Worm (Caenorhabditis elegans) whole organism, L4 larva: ENCODE data around the gene aexr-1.

ENCODE experiments used
- D1046.2 ChIP-seq: fragments of 200-800 bp; sonication (Bioruptor generic); IDR thresholded peaks from 2 replicates; pipeline ENCODE4 v1.3.6; 2022; ENCODE audit warnings: missing genetic modification characterization, missing compliant biosample characterization
- F10B5.3 ChIP-seq: sonication (generic microtip); optimal IDR thresholded peaks from 2 replicates; lab custom pipeline; 2016; ENCODE audit warnings: mild to moderate bottlenecking, missing genetic modification characterization, missing compliant biosample characterization
- F26F4.8 ChIP-seq: fragments of 200-800 bp; sonication (Bioruptor generic); conservative IDR thresholded peaks from 2 replicates; pipeline ENCODE4 v1.3.6; 2022; ENCODE audit warnings: missing genetic modification characterization, missing compliant biosample characterization
- F37D6.2 ChIP-seq: sonication (generic microtip); optimal IDR thresholded peaks from 2 replicates; lab custom pipeline; 2016; ENCODE audit warnings: mild to moderate bottlenecking, missing genetic modification characterization, missing compliant biosample characterization
- R02D3.7 ChIP-seq: fragments of 150-350 bp; sonication (generic microtip); optimal IDR thresholded peaks from 3 replicates; lab custom pipeline; 2014; ENCODE audit warnings: missing biosample characterization, missing genetic modification characterization
- T20F7.1 ChIP-seq: fragments of 200-800 bp; sonication (Bioruptor generic); optimal IDR thresholded peaks from 2 replicates; lab custom pipeline; 2018; ENCODE audit warnings: mild to moderate bottlenecking, missing genetic modification characterization, missing compliant biosample characterization
- Y105C5A.15 ChIP-seq: fragments of 200-800 bp; sonication (Bioruptor generic); IDR thresholded peaks from 2 replicates; pipeline ENCODE4 v1.3.6; 2022; ENCODE audit warnings: missing genetic modification characterization, missing compliant biosample characterization
- Y48G9A.11 ChIP-seq: fragments of 200-800 bp; sonication (Bioruptor generic); IDR thresholded peaks from 2 replicates; pipeline ENCODE4 v1.3.6; 2022; ENCODE audit warnings: missing genetic modification reagents, missing genetic modification characterization, missing compliant biosample characterization
- Y5F2A.4 ChIP-seq: fragments of 200-800 bp; sonication (Bioruptor generic); optimal IDR thresholded peaks from 2 replicates; lab custom pipeline; 2018; ENCODE audit warnings: mild to moderate bottlenecking, missing genetic modification characterization, missing compliant biosample characterization
- Y75B8A.6 ChIP-seq: fragments of 200-800 bp; sonication (Bioruptor generic); IDR thresholded peaks from 2 replicates; pipeline ENCODE4 v1.3.6; 2022; ENCODE audit warnings: missing genetic modification reagents, missing genetic modification characterization, missing compliant biosample characterization
- ZK546.5 ChIP-seq, 2 experiments: sonication (generic microtip); optimal IDR thresholded peaks; 2 replicates each; lab custom pipeline; 2017; ENCODE audit warnings: missing biosample characterization in 2 of 2, missing genetic modification characterization in 2 of 2
- arid-1 ChIP-seq: fragments of 200-800 bp; sonication (Bioruptor generic); conservative IDR thresholded peaks from 2 replicates; pipeline ENCODE4 v1.3.6; 2022; ENCODE audit warnings: missing genetic modification reagents, missing genetic modification characterization, missing compliant biosample characterization
- ceh-28 ChIP-seq: fragments of 150-350 bp; optimal IDR thresholded peaks from 2 replicates; lab custom pipeline; 2014; ENCODE audit warnings: missing biosample characterization, missing genetic modification reagents, missing genetic modification characterization
- ceh-32 ChIP-seq: sonication (generic microtip); optimal IDR thresholded peaks from 2 replicates; lab custom pipeline; 2016; ENCODE audit warnings: mild to moderate bottlenecking, missing genetic modification characterization, missing compliant biosample characterization; ENCODE audit not compliant: poor library complexity
- ceh-44 ChIP-seq: fragments of 200-800 bp; sonication (Bioruptor generic); IDR thresholded peaks from 2 replicates; pipeline ENCODE4 v1.3.6; 2022; ENCODE audit warnings: missing genetic modification reagents, missing genetic modification characterization, missing compliant biosample characterization
- ceh-62 ChIP-seq: sonication (generic microtip); optimal IDR thresholded peaks from 2 replicates; lab custom pipeline; 2017; ENCODE audit warnings: missing biosample characterization, missing genetic modification characterization
- ces-1 ChIP-seq: fragments of 150-350 bp; sonication (generic microtip); optimal IDR thresholded peaks from 4 replicates; lab custom pipeline; 2014; ENCODE audit warnings: missing biosample characterization, missing genetic modification reagents, missing genetic modification characterization
- daf-12 ChIP-seq: fragments of 150-350 bp; optimal IDR thresholded peaks from 2 replicates; lab custom pipeline; 2014; ENCODE audit warnings: missing biosample characterization, missing genetic modification reagents, missing genetic modification characterization
- daf-8 ChIP-seq: fragments of 200-800 bp; sonication (Bioruptor generic); IDR thresholded peaks from 2 replicates; pipeline ENCODE4 v1.3.6; 2022; ENCODE audit warnings: missing genetic modification characterization, missing compliant biosample characterization
- dmd-6 ChIP-seq: fragments of 200-800 bp; sonication (Bioruptor generic); IDR thresholded peaks from 2 replicates; pipeline ENCODE4 v1.3.6; 2022; ENCODE audit warnings: missing genetic modification reagents, missing genetic modification characterization, missing compliant biosample characterization
- dmd-9 ChIP-seq: fragments of 200-800 bp; sonication (Bioruptor generic); IDR thresholded peaks from 2 replicates; pipeline ENCODE4 v1.3.6; 2022; ENCODE audit warnings: missing genetic modification reagents, missing genetic modification characterization, missing compliant biosample characterization
- dpl-1 ChIP-seq: fragments of 150-350 bp; optimal IDR thresholded peaks from 2 replicates; lab custom pipeline; 2014; ENCODE audit warnings: missing biosample characterization, missing genetic modification reagents, missing genetic modification characterization
- duxl-1 ChIP-seq: sonication (generic microtip); optimal IDR thresholded peaks from 2 replicates; lab custom pipeline; 2016; ENCODE audit warnings: mild to moderate bottlenecking, missing genetic modification characterization, moderate library complexity, missing compliant biosample characterization; ENCODE audit not compliant: poor library complexity
- dve-1 ChIP-seq: sonication (generic microtip); optimal IDR thresholded peaks from 2 replicates; lab custom pipeline; 2017; ENCODE audit warnings: antibody characterized with exemption, mild to moderate bottlenecking, missing genetic modification characterization, missing compliant biosample characterization; ENCODE audit not compliant: insufficient read depth
- egl-43 ChIP-seq: fragments of 200-800 bp; sonication (Bioruptor generic); IDR thresholded peaks from 2 replicates; pipeline ENCODE4 v1.3.6; 2022; ENCODE audit warnings: missing genetic modification reagents, missing genetic modification characterization, missing compliant biosample characterization
- fkh-10 ChIP-seq: fragments of 150-350 bp; optimal IDR thresholded peaks from 2 replicates; lab custom pipeline; 2014; ENCODE audit warnings: missing biosample characterization, missing genetic modification reagents, missing genetic modification characterization
- hlh-30 ChIP-seq: sonication (generic microtip); optimal IDR thresholded peaks from 2 replicates; lab custom pipeline; 2017; ENCODE audit warnings: antibody characterized with exemption, mild to moderate bottlenecking, missing genetic modification characterization, missing compliant biosample characterization; ENCODE audit not compliant: insufficient read depth
- hmg-1.1 ChIP-seq: fragments of 200-800 bp; sonication (Bioruptor generic); IDR thresholded peaks from 2 replicates; pipeline ENCODE4 v1.3.6; 2022; ENCODE audit warnings: missing genetic modification reagents, missing genetic modification characterization, missing compliant biosample characterization
- jun-1 ChIP-seq: fragments of 150-350 bp; optimal IDR thresholded peaks from 2 replicates; lab custom pipeline; 2014; ENCODE audit warnings: missing biosample characterization, missing genetic modification reagents, missing genetic modification characterization
- lin-13 ChIP-seq: fragments of 150-350 bp; optimal IDR thresholded peaks from 2 replicates; lab custom pipeline; 2014; ENCODE audit warnings: missing biosample characterization, missing genetic modification reagents, missing genetic modification characterization
- lin-29 ChIP-seq: fragments of 200-800 bp; sonication (Bioruptor generic); IDR thresholded peaks from 2 replicates; pipeline ENCODE4 v1.3.6; 2022; ENCODE audit warnings: missing genetic modification reagents, missing genetic modification characterization, missing compliant biosample characterization
- lin-39 ChIP-seq: fragments of 150-350 bp; optimal IDR thresholded peaks from 2 replicates; lab custom pipeline; 2014; ENCODE audit warnings: missing biosample characterization, missing genetic modification reagents, missing genetic modification characterization
- madf-5 ChIP-seq, 2 experiments: fragments of 200-800 bp; sonication (Bioruptor generic); IDR thresholded peaks; 2 replicates each; pipeline ENCODE4 v1.3.6; 2022; ENCODE audit warnings: missing compliant biosample characterization in 2 of 2, missing genetic modification characterization in 2 of 2
- mdt-29 ChIP-seq: fragments of 200-800 bp; sonication (Bioruptor generic); IDR thresholded peaks from 2 replicates; pipeline ENCODE4 v1.3.6; 2022; ENCODE audit warnings: missing genetic modification reagents, missing genetic modification characterization, missing compliant biosample characterization
- mxl-2 ChIP-seq: fragments of 200-800 bp; sonication (Bioruptor generic); conservative IDR thresholded peaks from 2 replicates; pipeline ENCODE4 v1.3.6; 2022; ENCODE audit warnings: missing genetic modification reagents, missing genetic modification characterization, missing compliant biosample characterization
- nhr-10 ChIP-seq: fragments of 150-350 bp; optimal IDR thresholded peaks from 2 replicates; lab custom pipeline; 2014; ENCODE audit warnings: missing biosample characterization, missing genetic modification characterization
- nhr-11 ChIP-seq: fragments of 150-350 bp; optimal IDR thresholded peaks from 2 replicates; lab custom pipeline; 2014; ENCODE audit warnings: missing biosample characterization, missing genetic modification characterization
- nhr-25 ChIP-seq: sonication (generic microtip); optimal IDR thresholded peaks from 2 replicates; lab custom pipeline; 2017; ENCODE audit warnings: missing genetic modification characterization, mild to moderate bottlenecking, missing compliant biosample characterization, antibody characterized with exemption, moderate library complexity, borderline replicate concordance; ENCODE audit not compliant: insufficient read depth
- nhr-48 ChIP-seq: sonication (generic microtip); optimal IDR thresholded peaks from 2 replicates; lab custom pipeline; 2016; ENCODE audit warnings: mild to moderate bottlenecking, missing genetic modification characterization, missing compliant biosample characterization
- nhr-6 ChIP-seq: fragments of 150-350 bp; optimal IDR thresholded peaks from 2 replicates; lab custom pipeline; 2014; ENCODE audit warnings: missing biosample characterization, missing genetic modification characterization
- nhr-77 ChIP-seq: fragments of 150-350 bp; optimal IDR thresholded peaks from 2 replicates; lab custom pipeline; 2014; ENCODE audit warnings: missing biosample characterization, missing genetic modification characterization
- php-3 ChIP-seq: fragments of 200-800 bp; sonication (Bioruptor generic); IDR thresholded peaks from 2 replicates; pipeline ENCODE4 v1.3.6; 2022; ENCODE audit warnings: missing genetic modification reagents, missing genetic modification characterization, missing compliant biosample characterization
- saeg-2 ChIP-seq: fragments of 200-800 bp; sonication (Bioruptor generic); IDR thresholded peaks from 2 replicates; pipeline ENCODE4 v1.3.6; 2022; ENCODE audit warnings: missing genetic modification reagents, missing genetic modification characterization, missing compliant biosample characterization
- set-16 ChIP-seq: fragments of 200-800 bp; sonication (Bioruptor generic); IDR thresholded peaks from 2 replicates; pipeline ENCODE4 v1.3.6; 2022; ENCODE audit warnings: missing genetic modification reagents, missing genetic modification characterization, missing compliant biosample characterization
- skn-1 ChIP-seq: fragments of 150-350 bp; optimal IDR thresholded peaks from 2 replicates; lab custom pipeline; 2014; ENCODE audit warnings: missing biosample characterization, missing genetic modification characterization
- snpc-1.2 ChIP-seq: fragments of 200-800 bp; sonication (Bioruptor generic); IDR thresholded peaks from 2 replicates; pipeline ENCODE4 v1.3.6; 2022; ENCODE audit warnings: missing genetic modification reagents, missing genetic modification characterization, missing compliant biosample characterization
- snpc-4 ChIP-seq: fragments of 150-350 bp; optimal IDR thresholded peaks from 2 replicates; lab custom pipeline; 2014; ENCODE audit warnings: missing biosample characterization, missing genetic modification characterization
- spr-1 ChIP-seq: sonication (generic microtip); optimal IDR thresholded peaks from 2 replicates; lab custom pipeline; 2016; ENCODE audit warnings: mild to moderate bottlenecking, missing genetic modification characterization, missing compliant biosample characterization
- vab-7 ChIP-seq: fragments of 200-800 bp; sonication (Bioruptor generic); IDR thresholded peaks from 2 replicates; pipeline ENCODE4 v1.3.6; 2022; ENCODE audit warnings: missing genetic modification reagents, missing genetic modification characterization, missing compliant biosample characterization
- zag-1 ChIP-seq: fragments of 150-350 bp; optimal IDR thresholded peaks from 2 replicates; lab custom pipeline; 2014; ENCODE audit warnings: missing biosample characterization, missing genetic modification characterization
- zip-2 ChIP-seq: fragments of 150-350 bp; optimal IDR thresholded peaks from 2 replicates; lab custom pipeline; 2014; ENCODE audit warnings: missing biosample characterization, missing genetic modification characterization

Gene aexr-1

ce11 chrX:6644971-6645704 lies 10.1 kb upstream of the aexr-1 start, which contains the start of gene C56E10.3:
C56E10.3 (plus strand) TSS chrX:6645654.
- TF ChIP-seq vab-7 (GFP tag; lab: Robert Waterston, UW) = no peak
- TF ChIP-seq dmd-6 (GFP tag; lab: Robert Waterston, UW) = peak; percentile 19; the same call in 1 of the 2 replicates
- TF ChIP-seq dmd-9 (GFP tag; lab: Robert Waterston, UW) = no peak
- TF ChIP-seq fkh-10 (GFP tag; lab: Kevin White, UChicago) = no peak
- TF ChIP-seq Y5F2A.4 (GFP tag; lab: Kevin White, UChicago) = no peak
- no peak for TF ChIP-seq madf-5 (GFP tag; IDR thresholded peaks at IDR 0.05; lab: Robert Waterston, UW)
- TF ChIP-seq hmg-1.1 = no peak
- no peak for TF ChIP-seq zip-2 (tag; lab: Kevin White, UChicago)
- TF ChIP-seq F10B5.3 (tag; lab: Kevin White, UChicago) = no peak
- TF ChIP-seq D1046.2 (GFP tag; lab: Robert Waterston, UW) = no peak
- TF ChIP-seq egl-43 (GFP tag; lab: Robert Waterston, UW) = no peak
- TF ChIP-seq lin-13 = no peak
- TF ChIP-seq nhr-10 (tag; lab: Kevin White, UChicago) = no peak
- TF ChIP-seq F26F4.8 (GFP tag; lab: Robert Waterston, UW) = no peak
- no peak for TF ChIP-seq Y105C5A.15
- no peak for TF ChIP-seq mdt-29
- no peak for TF ChIP-seq ceh-32 (tag; lab: Kevin White, UChicago)
- no peak for TF ChIP-seq nhr-11 (tag; lab: Kevin White, UChicago)
- no peak for TF ChIP-seq nhr-25 (tag; lab: Kevin White, UChicago)
- TF ChIP-seq nhr-48 = no peak
- no peak for TF ChIP-seq spr-1 (tag; lab: Kevin White, UChicago)
- TF ChIP-seq dpl-1 = no peak
- TF ChIP-seq ces-1 (GFP tag; lab: Kevin White, UChicago) = no peak
- TF ChIP-seq snpc-4 (tag; lab: Kevin White, UChicago) = no peak
- no peak for TF ChIP-seq duxl-1
- TF ChIP-seq daf-12 (tag; lab: Kevin White, UChicago) = no peak
- TF ChIP-seq ceh-28 (tag; lab: Kevin White, UChicago) = no peak
- TF ChIP-seq ceh-44 = no peak
- TF ChIP-seq lin-29 = no peak
- 0 out of 2 replicates have a peak, but pooled peaks have one; percentile 8 for TF ChIP-seq php-3 (GFP tag; lab: Robert Waterston, UW)
- TF ChIP-seq T20F7.1 (GFP tag; lab: Kevin White, UChicago) = no peak
- no peak for TF ChIP-seq snpc-1.2 (GFP tag; lab: Robert Waterston, UW)
- TF ChIP-seq jun-1 = no peak
- TF ChIP-seq Y75B8A.6 (GFP tag; lab: Robert Waterston, UW) = no peak
- TF ChIP-seq lin-39 (tag; lab: Kevin White, UChicago) = no peak
- no peak for TF ChIP-seq zag-1 (tag; lab: Kevin White, UChicago)
- no peak for TF ChIP-seq nhr-6 (tag; lab: Kevin White, UChicago)
- TF ChIP-seq skn-1 (tag; lab: Kevin White, UChicago) = no peak
- TF ChIP-seq ZK546.5 (tag; optimal IDR thresholded peaks at IDR 0.05; lab: Kevin White, UChicago) = no peak
- peak; percentile 78 for TF ChIP-seq dve-1
- TF ChIP-seq mxl-2 (GFP tag; lab: Robert Waterston, UW) = no peak
- TF ChIP-seq daf-8 (GFP tag; lab: Robert Waterston, UW) = no peak
- peak; percentile 21 for TF ChIP-seq nhr-77
- no peak for TF ChIP-seq saeg-2 (GFP tag; lab: Robert Waterston, UW)
- TF ChIP-seq ceh-62 (tag; lab: Kevin White, UChicago) = no peak
- TF ChIP-seq F37D6.2 (tag; lab: Kevin White, UChicago) = no peak
- peak; percentile 60 for TF ChIP-seq hlh-30
- no peak for TF ChIP-seq Y48G9A.11 (GFP tag; lab: Robert Waterston, UW)
- no peak for TF ChIP-seq R02D3.7 (tag; lab: Kevin White, UChicago)
- no peak for TF ChIP-seq set-16 (GFP tag; lab: Robert Waterston, UW)
- no peak for TF ChIP-seq arid-1 (GFP tag; lab: Robert Waterston, UW)
